Worm (Caenorhabditis elegans) whole organism, early embryonic: ENCODE measurements around the gene ZK945.7.

Experiments
- F13C5.2 ChIP-seq: sonication (generic microtip); optimal IDR thresholded peaks from 2 replicates; lab custom pipeline; 2017; ENCODE audit warnings: mild to moderate bottlenecking, missing genetic modification characterization, inconsistent platforms, missing compliant biosample characterization
- aly-1 ChIP-seq: sonication (generic microtip); optimal IDR thresholded peaks from 2 replicates; lab custom pipeline; 2016; ENCODE audit warnings: missing genetic modification characterization, missing compliant biosample characterization
- ama-1 ChIP-seq: fragments of 150-350 bp; optimal IDR thresholded peaks from 2 replicates; lab custom pipeline; 2014
- ceh-13 ChIP-seq: fragments of 200-800 bp; sonication (Bioruptor generic); optimal IDR thresholded peaks from 2 replicates; lab custom pipeline; 2018; ENCODE audit warnings: mild to moderate bottlenecking, missing genetic modification characterization, missing compliant biosample characterization
- ceh-36 ChIP-seq: sonication (generic microtip); optimal IDR thresholded peaks from 2 replicates; lab custom pipeline; 2016; ENCODE audit warnings: missing genetic modification characterization, inconsistent platforms, missing compliant biosample characterization
- ets-7 ChIP-seq: sonication (generic microtip); optimal IDR thresholded peaks from 2 replicates; lab custom pipeline; 2016; ENCODE audit warnings: missing genotype, missing genetic modification characterization, missing compliant biosample characterization
- flt-1 ChIP-seq: fragments of 200-800 bp; sonication (Bioruptor generic); IDR thresholded peaks from 2 replicates; pipeline ENCODE4 v1.3.6; 2022; ENCODE audit warnings: missing genetic modification characterization, missing compliant biosample characterization
- hmbx-1 ChIP-seq: sonication (generic microtip); optimal IDR thresholded peaks from 2 replicates; lab custom pipeline; 2016; ENCODE audit warnings: mild to moderate bottlenecking, missing genetic modification characterization, missing compliant biosample characterization
- hmg-4 ChIP-seq: fragments of 200-800 bp; sonication (Bioruptor generic); optimal IDR thresholded peaks from 2 replicates; lab custom pipeline; 2018; ENCODE audit warnings: mild to moderate bottlenecking, missing genetic modification characterization, missing compliant biosample characterization
- pes-1 ChIP-seq: fragments of 200-800 bp; sonication (Bioruptor generic); IDR thresholded peaks from 2 replicates; pipeline ENCODE4 v1.3.6; 2022; ENCODE audit warnings: missing genetic modification reagents, missing genetic modification characterization, missing compliant biosample characterization
- tbx-11 ChIP-seq: fragments of 200-800 bp; sonication (Bioruptor generic); IDR thresholded peaks from 2 replicates; pipeline ENCODE4 v1.3.6; 2022; ENCODE audit warnings: missing genetic modification characterization, missing compliant biosample characterization
- tra-4 ChIP-seq: sonication (generic microtip); optimal IDR thresholded peaks from 2 replicates; lab custom pipeline; 2017; ENCODE audit warnings: missing genetic modification characterization, missing compliant biosample characterization

- no peak for TF ChIP-seq flt-1
- TF ChIP-seq ama-1 (lab: Kevin White, UChicago), result no peak
- TF ChIP-seq ceh-36 (tag; lab: Kevin White, UChicago), result no peak
- no peak for TF ChIP-seq aly-1 (tag; lab: Kevin White, UChicago)
- no peak for TF ChIP-seq hmg-4 (GFP tag; lab: Kevin White, UChicago)
- TF ChIP-seq pes-1 (GFP tag; lab: Robert Waterston, UW), result no peak
- no peak for TF ChIP-seq ets-7
- TF ChIP-seq ceh-13 (GFP tag; lab: Kevin White, UChicago), result no peak
- TF ChIP-seq tbx-11 (GFP tag; lab: Robert Waterston, UW), result no peak
- TF ChIP-seq tra-4 (tag; lab: Kevin White, UChicago), result no peak
- TF ChIP-seq F13C5.2 (tag; lab: Kevin White, UChicago), result no peak
- no peak for TF ChIP-seq hmbx-1 (tag; lab: Kevin White, UChicago)
Measured at ce11 chrII:10094190-10094923, 13.9 kb downstream of the ZK945.7 start, which contains the start of gene lact-2.
